Fruit fly (Drosophila melanogaster): ENCODE data around the gene CG42709.

Gene CG42709

DNA sequence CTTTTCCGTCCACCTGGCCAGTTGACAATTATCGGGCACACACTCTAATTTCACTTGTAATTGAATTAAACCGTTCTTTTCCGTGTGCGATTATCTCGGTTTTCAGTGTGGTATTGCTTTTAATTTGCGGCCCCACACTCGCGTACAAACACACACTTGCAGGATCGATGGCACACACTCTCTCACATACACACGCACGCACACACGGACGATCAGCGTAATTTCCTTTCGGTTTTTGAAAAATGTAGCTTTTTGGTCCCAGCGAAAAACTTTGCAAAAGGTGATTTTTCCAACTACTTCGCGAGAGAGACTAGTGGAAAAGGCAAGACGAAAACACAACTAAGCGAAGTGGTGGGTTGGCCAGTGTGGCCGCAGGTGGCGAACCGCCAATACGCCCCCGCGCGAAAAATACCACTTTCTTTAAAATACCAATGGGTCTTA is 14.8 kb downstream of the CG42709 start, which contains the start of gene Atg1 (continued):
- TF ChIP-seq kah (GFP tag; optimal IDR thresholded peaks at IDR 0.05): no peak
- TF ChIP-seq ara (GFP tag; IDR thresholded peaks at IDR 0.05): no peak
- no peak for TF ChIP-seq pan (optimal IDR thresholded peaks at IDR 0.05)
- TF ChIP-seq pan (GFP tag; optimal IDR thresholded peaks at IDR 0.05 in 1 of 2, IDR thresholded peaks at IDR 0.05 in 1 of 2): no peak
- TF ChIP-seq CG8924 (tag; optimal IDR thresholded peaks at IDR 0.05): peak; percentile 3
- TF ChIP-seq NFAT (GFP tag; IDR thresholded peaks at IDR 0.05): peak; percentile 37; the same call in 1 of the 2 replicates
- TF ChIP-seq CG31441 (GFP tag; IDR thresholded peaks at IDR 0.05): no peak; the same call in 1 of the 2 replicates
- no peak for TF ChIP-seq CG6689 (GFP tag; IDR thresholded peaks at IDR 0.05)
- TF ChIP-seq CG17359 (tag; optimal IDR thresholded peaks at IDR 0.05): no peak
- TF ChIP-seq Dp (GFP tag; optimal IDR thresholded peaks at IDR 0.05): peak; percentile 24
- TF ChIP-seq CG17802 (tag; optimal IDR thresholded peaks at IDR 0.05): no peak
- peak; percentile 36 for TF ChIP-seq CG2712 (tag; optimal IDR thresholded peaks at IDR 0.05)
- TF ChIP-seq CG3726 (GFP tag; IDR thresholded peaks at IDR 0.05): no peak
- no peak for TF ChIP-seq CG1233 (GFP tag; optimal IDR thresholded peaks at IDR 0.05)
- no peak for TF ChIP-seq CG10565 (GFP tag; optimal IDR thresholded peaks at IDR 0.05)
- TF ChIP-seq sima (GFP tag; optimal IDR thresholded peaks at IDR 0.05): no peak
- no peak for TF ChIP-seq D19B (GFP tag; optimal IDR thresholded peaks at IDR 0.05)
- TF ChIP-seq ranshi (GFP tag; IDR thresholded peaks at IDR 0.05): 0 out of 2 replicates have a peak, but pooled peaks have one; percentile 10
- no peak for TF ChIP-seq CG11093 (GFP tag; IDR thresholded peaks at IDR 0.05)
- TF ChIP-seq da (GFP tag; optimal IDR thresholded peaks at IDR 0.05): no peak
- TF ChIP-seq emc (GFP tag; optimal IDR thresholded peaks at IDR 0.05): no peak
- TF ChIP-seq Scr (GFP tag; IDR thresholded peaks at IDR 0.05; ENCODE audit: partially characterized antibody): no peak; the same call in 1 of the 2 replicates
- no peak for TF ChIP-seq CG8388 (GFP tag; optimal IDR thresholded peaks at IDR 0.05)
- no peak for TF ChIP-seq Optix (GFP tag; IDR thresholded peaks at IDR 0.05)
- no peak for TF ChIP-seq Lpt (GFP tag; optimal IDR thresholded peaks at IDR 0.05)
- peak; percentile 37 for TF ChIP-seq Hmr (GFP tag; optimal IDR thresholded peaks at IDR 0.05)
- TF ChIP-seq inv (GFP tag; IDR thresholded peaks at IDR 0.05; ENCODE audit: partially characterized antibody): no peak
- no peak for TF ChIP-seq CG17361 (GFP tag; IDR thresholded peaks at IDR 0.05)
- TF ChIP-seq CG6765 (GFP tag; optimal IDR thresholded peaks at IDR 0.05): no peak
- no peak; the same call in 2 of the 3 replicates for TF ChIP-seq otp (GFP tag; IDR thresholded peaks at IDR 0.05)
- TF ChIP-seq CG7786 (GFP tag; optimal IDR thresholded peaks at IDR 0.05): no peak
- TF ChIP-seq gro (GFP tag; optimal IDR thresholded peaks at IDR 0.05): peak; percentile 20
- TF ChIP-seq hbn (GFP tag; IDR thresholded peaks at IDR 0.05; ENCODE audit: partially characterized antibody): no peak
- TF ChIP-seq MBD-R2 (GFP tag; IDR thresholded peaks at IDR 0.05): peak; percentile 26; the same call in 1 of the 2 replicates
- no peak for TF ChIP-seq CG9437 (GFP tag; optimal IDR thresholded peaks at IDR 0.05)
- TF ChIP-seq CG8478 (optimal IDR thresholded peaks at IDR 0.05): no peak
- no peak for TF ChIP-seq bowl (GFP tag; IDR thresholded peaks at IDR 0.05)
- TF ChIP-seq pb (GFP tag; optimal IDR thresholded peaks at IDR 0.05): peak; percentile 9
- TF ChIP-seq ind (GFP tag; optimal IDR thresholded peaks at IDR 0.05): no peak
- TF ChIP-seq eyg (GFP tag; optimal IDR thresholded peaks at IDR 0.05): no peak
- TF ChIP-seq CG8359 (GFP tag; optimal IDR thresholded peaks at IDR 0.05; ENCODE audit: borderline replicate concordance): no peak
- TF ChIP-seq caup (GFP tag; optimal IDR thresholded peaks at IDR 0.05; ENCODE audit: severe bottlenecking): peak; percentile 46
- no peak for TF ChIP-seq tin (GFP tag; optimal IDR thresholded peaks at IDR 0.05)
- no peak for TF ChIP-seq CG10959 (GFP tag; IDR thresholded peaks at IDR 0.05)
- TF ChIP-seq bbx (GFP tag; IDR thresholded peaks at IDR 0.05; ENCODE audit: partially characterized antibody): peak; percentile 46; the same call in 1 of the 2 replicates
- no peak for TF ChIP-seq vvl (GFP tag; IDR thresholded peaks at IDR 0.05)
- TF ChIP-seq CG30431 (GFP tag; optimal IDR thresholded peaks at IDR 0.05): no peak
- peak; percentile 71 for TF ChIP-seq exex (tag; optimal IDR thresholded peaks at IDR 0.05)
- no peak for TF ChIP-seq CG10654 (GFP tag; optimal IDR thresholded peaks at IDR 0.05)
- no peak for TF ChIP-seq Dref (GFP tag; IDR thresholded peaks at IDR 0.05)
- no peak for TF ChIP-seq CG10543 (GFP tag; optimal IDR thresholded peaks at IDR 0.05)
- no peak for TF ChIP-seq CG13123 (GFP tag; optimal IDR thresholded peaks at IDR 0.05)
